Fruit fly (Drosophila melanogaster) whole organism, larva: ENCODE data around the gene CG13813.

Experiments used
- noc ChIP-seq: fragments of 200-800 bp; sonication (Bioruptor generic); optimal IDR thresholded peaks from 3 replicates; lab custom pipeline; 2019; ENCODE audit warnings: missing biosample characterization, mild to moderate bottlenecking, missing genetic modification characterization, moderate library complexity

The CG13813 gene

dm6 chr3L:20231369-20231768 lies at the start of gene CG13813:
CG13813 (plus strand) TSS chr3L:20231669.
- TF ChIP-seq noc (tag; lab: Kevin White, UChicago), result no peak

dm6 chr3L:20182799-20183198 lies 48.7 kb upstream of the CG13813 start:
- no peak for TF ChIP-seq noc (tag; lab: Kevin White, UChicago)

dm6 chr3L:20183345-20184088 lies 48.0 kb upstream of the CG13813 start:
- peak; percentile 59 for TF ChIP-seq noc (tag; lab: Kevin White, UChicago)

dm6 chr3L:20185206-20185868 lies 46.1 kb upstream of the CG13813 start:
- no peak for TF ChIP-seq noc (tag; lab: Kevin White, UChicago)

DNA sequence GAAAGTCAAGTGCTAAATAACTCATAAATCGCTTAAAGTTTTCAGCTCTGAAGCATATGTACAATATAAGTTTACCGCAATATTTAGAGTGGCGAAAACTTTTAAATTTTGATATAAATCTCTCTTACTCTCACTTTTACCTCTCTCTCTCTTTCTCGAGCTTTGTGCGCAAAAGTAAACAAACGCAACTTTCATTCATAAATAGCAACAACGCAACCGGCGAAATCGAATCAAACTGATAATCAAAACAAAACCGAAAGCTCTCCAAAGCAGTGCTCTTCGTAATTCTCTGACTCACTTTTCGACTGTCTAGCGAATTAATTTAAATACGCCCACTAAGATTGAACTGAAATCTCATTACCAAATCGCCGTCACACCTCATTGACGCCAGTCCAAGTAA lies 45.6 kb upstream of the CG13813 start:
- no peak for TF ChIP-seq noc (tag; lab: Kevin White, UChicago)

dm6 chr3L:20186294-20187020 lies 45.0 kb upstream of the CG13813 start:
- TF ChIP-seq noc (tag; lab: Kevin White, UChicago), result no peak

DNA sequence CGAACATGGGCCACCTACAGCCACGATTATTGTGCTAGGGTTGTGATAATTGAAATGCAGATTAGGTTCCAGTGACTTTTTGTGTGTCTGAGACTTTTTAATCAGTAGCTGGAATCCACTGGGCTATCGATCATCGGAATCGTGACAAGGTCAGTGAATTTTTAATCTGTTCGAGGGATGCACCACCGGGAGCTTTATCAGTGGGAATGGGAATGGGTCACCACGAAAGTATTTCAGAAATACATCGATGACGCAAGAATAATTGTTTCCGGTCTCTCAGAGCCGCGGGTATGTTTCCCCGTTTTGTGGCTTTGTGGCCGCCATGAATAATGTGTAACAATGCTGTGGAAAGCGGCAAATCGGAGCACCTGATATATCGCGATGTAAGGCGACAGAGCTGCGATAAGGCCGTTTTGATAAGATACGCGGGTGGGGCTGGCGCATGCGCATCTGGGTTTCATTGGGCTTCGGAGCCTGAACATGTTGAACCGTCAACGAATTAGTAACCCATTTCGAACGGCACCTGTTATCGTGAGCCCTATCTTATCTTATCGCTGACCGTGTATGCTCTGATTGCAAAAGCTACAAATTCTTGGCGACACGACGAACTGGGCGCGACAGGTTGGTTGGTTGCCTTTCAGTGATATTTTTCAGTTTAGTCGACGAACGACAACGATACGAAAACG lies 43.4 kb upstream of the CG13813 start, which contains the start of gene Ssk:
Ssk (plus strand) TSS at position 638 of the 686 bp plus-strand sequence.
- TF ChIP-seq noc (tag; lab: Kevin White, UChicago), result peak; percentile 65

DNA sequence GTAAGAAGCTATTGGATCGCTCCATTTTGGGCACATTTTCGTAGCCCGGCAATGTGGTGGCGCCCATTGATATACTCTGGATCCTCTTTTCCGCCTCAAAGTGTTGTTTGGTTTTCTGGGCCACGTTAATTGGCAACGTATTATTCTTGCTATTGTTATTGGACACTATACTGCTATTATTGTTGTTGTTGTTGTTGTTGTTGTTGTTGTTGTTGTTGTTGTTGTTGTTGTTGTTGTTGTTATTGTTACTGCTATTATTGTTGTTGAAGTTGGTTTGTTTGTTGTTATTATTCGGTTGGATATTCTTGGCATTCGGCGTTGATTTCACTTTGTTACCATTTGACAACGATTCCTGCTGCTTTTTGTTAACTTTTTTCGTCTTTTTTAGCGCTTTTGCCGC lies 39.6 kb upstream of the CG13813 start:
- no peak for TF ChIP-seq noc (tag; lab: Kevin White, UChicago)

DNA sequence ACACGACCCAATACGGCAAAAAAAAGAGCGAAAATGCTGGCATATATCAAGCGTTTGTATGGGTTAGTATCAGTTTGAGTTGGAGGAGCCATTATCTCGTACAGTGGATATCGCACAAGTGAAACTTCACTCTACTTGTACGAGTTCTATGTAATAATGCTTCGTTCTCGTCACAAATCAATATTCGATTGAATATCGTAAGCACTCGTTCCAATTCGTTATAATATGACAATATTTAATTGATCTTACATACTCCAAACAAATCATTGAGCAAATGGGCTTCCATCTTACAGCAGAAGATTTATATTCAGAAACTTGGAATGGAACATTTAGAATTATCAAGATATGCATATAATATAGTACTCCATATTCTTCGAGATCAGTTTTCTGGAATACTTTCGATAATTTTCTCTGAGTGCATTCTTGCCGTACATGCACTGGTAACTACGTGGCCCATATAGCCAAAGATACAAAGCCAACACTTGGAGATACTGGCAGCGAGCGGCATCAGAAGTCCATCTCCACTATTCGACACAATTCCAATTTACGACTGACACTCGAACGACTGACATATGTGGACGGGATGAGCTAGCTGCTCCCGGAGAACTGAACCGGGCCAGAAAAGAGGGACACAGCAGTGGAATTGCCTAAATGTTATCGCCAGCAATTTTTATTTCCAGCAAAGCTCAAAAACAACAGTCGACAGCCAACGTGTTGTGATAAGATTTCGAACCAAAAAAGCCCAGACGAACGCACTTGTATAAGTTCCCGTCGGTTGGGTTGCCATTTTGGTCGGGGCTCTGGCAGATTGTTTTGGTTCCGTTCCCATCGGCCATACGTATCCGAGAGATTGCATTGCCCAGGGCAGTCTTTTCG lies 38.4 kb upstream of the CG13813 start:
- TF ChIP-seq noc (tag; lab: Kevin White, UChicago), result peak; percentile 44

DNA sequence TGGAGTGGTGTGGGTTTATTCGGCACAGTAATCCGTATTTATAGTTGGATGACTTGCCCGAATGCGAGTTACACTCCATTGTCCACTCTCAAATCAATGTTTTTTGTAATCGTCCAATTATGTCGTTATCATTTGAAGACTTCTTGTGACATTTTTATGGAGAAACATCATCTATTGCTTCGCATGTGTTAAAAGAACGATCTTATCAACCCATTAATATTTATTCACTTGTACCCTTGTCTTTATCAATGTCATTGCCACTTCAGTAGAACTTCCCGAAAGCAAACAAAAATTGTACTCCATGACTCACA lies 37.8 kb upstream of the CG13813 start:
- no peak for TF ChIP-seq noc (tag; lab: Kevin White, UChicago)

DNA sequence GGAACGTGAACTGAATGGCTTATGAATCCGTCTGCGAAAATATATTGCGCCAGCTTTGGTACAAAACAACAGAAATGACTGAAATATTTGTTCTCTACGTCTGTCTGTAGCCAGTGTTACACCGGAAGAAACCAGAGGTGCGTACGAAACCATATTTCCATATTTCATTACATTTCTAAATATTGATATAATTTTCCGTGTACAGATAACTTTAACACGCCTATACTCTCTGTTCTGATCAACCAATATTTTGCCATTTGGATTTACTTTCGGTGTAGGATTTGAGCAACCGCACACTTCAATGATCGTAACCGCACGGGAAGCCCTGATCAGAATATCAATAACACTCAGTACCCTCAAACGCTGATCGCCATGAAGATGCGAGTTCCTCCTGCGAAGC lies 36.7 kb upstream of the CG13813 start:
- TF ChIP-seq noc (tag; lab: Kevin White, UChicago), result peak; percentile 25

dm6 chr3L:20195875-20196274 lies 35.6 kb upstream of the CG13813 start:
- TF ChIP-seq noc (tag; lab: Kevin White, UChicago), result no peak

DNA sequence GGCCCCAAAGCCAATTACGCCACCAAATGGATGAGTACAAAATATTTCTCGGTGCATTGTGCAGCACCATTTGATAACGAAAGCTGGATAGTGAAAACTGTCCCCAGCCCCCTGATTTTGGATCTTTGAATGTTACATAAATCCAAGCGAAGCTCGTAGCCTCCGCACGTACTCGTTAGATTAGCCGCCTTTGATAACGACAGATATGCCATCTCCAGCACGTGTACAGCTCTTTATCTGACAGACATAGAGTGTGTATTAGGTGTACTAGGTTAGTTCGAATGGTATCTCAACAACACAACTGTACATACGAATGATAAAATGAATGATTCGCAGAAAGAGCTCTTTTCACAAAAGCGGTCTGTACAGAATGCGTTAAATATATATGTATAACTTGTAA lies 35.1 kb upstream of the CG13813 start:
- TF ChIP-seq noc (tag; lab: Kevin White, UChicago), result no peak

DNA sequence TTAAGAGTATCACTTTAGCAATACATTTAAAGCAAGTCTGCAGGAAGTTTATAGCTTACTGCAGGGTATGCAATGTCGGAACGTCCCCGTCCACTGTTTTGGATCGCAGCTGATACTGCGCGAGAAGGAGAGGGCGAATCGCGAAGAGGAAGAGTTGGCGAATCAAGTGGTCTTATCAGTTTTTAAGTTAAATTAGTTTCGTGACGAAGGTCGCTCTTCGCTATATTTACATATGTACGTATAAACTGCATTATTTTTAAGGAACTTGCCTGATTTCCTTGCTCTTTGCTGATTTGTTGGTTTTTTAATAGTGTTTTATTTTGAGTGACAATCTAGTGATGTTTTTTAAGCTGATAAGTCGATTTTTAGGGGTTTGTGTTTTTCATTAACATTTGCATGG lies 34.3 kb upstream of the CG13813 start:
- TF ChIP-seq noc (tag; lab: Kevin White, UChicago), result no peak

dm6 chr3L:20197698-20198097 lies 33.8 kb upstream of the CG13813 start:
- no peak for TF ChIP-seq noc (tag; lab: Kevin White, UChicago)
